Worm (Caenorhabditis elegans) whole organism, young adult: ENCODE measurements around the gene C27A2.8.

ENCODE experiments used
- dpl-1 ChIP-seq: fragments of 150-350 bp; optimal IDR thresholded peaks from 2 replicates; lab custom pipeline; 2014; ENCODE audit warnings: missing biosample characterization, missing genetic modification reagents, missing genetic modification characterization
- snpc-4 ChIP-seq, 5 experiments: fragments of 150-350 bp in 1 of 5; sonication (generic microtip) in 4 of 5; optimal IDR thresholded peaks; 2 replicates each; lab custom pipeline; 2014 to 2018; ENCODE audit warnings: missing genetic modification characterization in 5 of 5, missing biosample characterization in 3 of 5, antibody characterized with exemption in 2 of 5, mild to moderate bottlenecking in 2 of 5, missing compliant biosample characterization in 2 of 5, missing genotype in 2 of 5, moderate library complexity in 2 of 5, missing genetic modification reagents in 1 of 5

DNA sequence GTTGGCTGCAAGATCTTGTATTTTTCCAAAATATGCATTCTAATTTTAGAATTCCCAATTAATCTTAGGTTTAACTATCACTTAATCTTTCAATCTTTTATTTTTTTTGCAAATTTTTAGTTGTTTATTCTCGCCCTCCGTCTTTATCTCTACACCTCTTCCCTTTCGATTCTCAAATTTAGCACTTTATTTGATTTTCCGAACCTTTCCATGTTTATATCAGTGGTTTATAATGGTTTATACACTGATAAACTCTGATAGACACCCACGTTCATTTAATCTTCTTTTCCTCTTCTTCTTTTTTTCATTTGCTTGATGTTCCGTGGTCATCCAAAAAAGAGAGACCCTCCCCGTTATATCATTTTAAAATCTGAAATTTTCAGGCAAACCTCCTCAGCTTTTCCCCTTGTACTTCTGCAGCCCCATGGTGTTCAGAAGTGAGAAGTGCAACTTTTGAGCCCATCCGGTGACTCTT, 45.4 kb downstream of the C27A2.8 start, which contains the start of the genes nsy-1 and F59A6.13:
- TF ChIP-seq dpl-1 (GFP tag; lab: Kevin White, UChicago) (no peak), snpc-4 (GFP tag; optimal IDR thresholded peaks at IDR 0.05; lab: Kevin White, UChicago) (no peak), snpc-4 (tag; optimal IDR thresholded peaks at IDR 0.05; lab: Kevin White, UChicago) (no peak)
